Worm (Caenorhabditis elegans) whole organism, L4 larva: ENCODE measurements around the gene T08B6.4.

Experiments
- D1046.2 ChIP-seq: fragments of 200-800 bp; sonication (Bioruptor generic); IDR thresholded peaks from 2 replicates; pipeline ENCODE4 v1.3.6; 2022; ENCODE audit warnings: missing genetic modification characterization, missing compliant biosample characterization
- F44E2.7 ChIP-seq: fragments of 200-800 bp; sonication (Bioruptor generic); IDR thresholded peaks from 2 replicates; pipeline ENCODE4 v2.1.2; 2022; ENCODE audit warnings: missing genetic modification characterization, missing compliant biosample characterization
- F49E8.2 ChIP-seq: sonication (generic microtip); optimal IDR thresholded peaks from 2 replicates; lab custom pipeline; 2016; ENCODE audit warnings: missing compliant biosample characterization, mild to moderate bottlenecking, missing genetic modification characterization, borderline replicate concordance
- R02D3.7 ChIP-seq: fragments of 150-350 bp; sonication (generic microtip); optimal IDR thresholded peaks from 3 replicates; lab custom pipeline; 2014; ENCODE audit warnings: missing biosample characterization, missing genetic modification characterization
- T20F7.1 ChIP-seq: fragments of 200-800 bp; sonication (Bioruptor generic); optimal IDR thresholded peaks from 2 replicates; lab custom pipeline; 2018; ENCODE audit warnings: mild to moderate bottlenecking, missing genetic modification characterization, missing compliant biosample characterization
- T26A8.4 ChIP-seq: fragments of 200-800 bp; sonication (Bioruptor generic); IDR thresholded peaks from 2 replicates; pipeline ENCODE4 v1.3.6; 2022; ENCODE audit warnings: missing genetic modification characterization, missing compliant biosample characterization
- Y105C5A.15 ChIP-seq: fragments of 200-800 bp; sonication (Bioruptor generic); IDR thresholded peaks from 2 replicates; pipeline ENCODE4 v1.3.6; 2022; ENCODE audit warnings: missing genetic modification characterization, missing compliant biosample characterization
- Y48G9A.11 ChIP-seq: fragments of 200-800 bp; sonication (Bioruptor generic); IDR thresholded peaks from 2 replicates; pipeline ENCODE4 v1.3.6; 2022; ENCODE audit warnings: missing genetic modification reagents, missing genetic modification characterization, missing compliant biosample characterization
- Y5F2A.4 ChIP-seq: fragments of 200-800 bp; sonication (Bioruptor generic); optimal IDR thresholded peaks from 2 replicates; lab custom pipeline; 2018; ENCODE audit warnings: mild to moderate bottlenecking, missing genetic modification characterization, missing compliant biosample characterization
- Y75B8A.6 ChIP-seq: fragments of 200-800 bp; sonication (Bioruptor generic); IDR thresholded peaks from 2 replicates; pipeline ENCODE4 v1.3.6; 2022; ENCODE audit warnings: missing genetic modification reagents, missing genetic modification characterization, missing compliant biosample characterization
- ZK546.5 ChIP-seq, 2 experiments: sonication (generic microtip); optimal IDR thresholded peaks; 2 replicates each; lab custom pipeline; 2017; ENCODE audit warnings: missing biosample characterization in 2 of 2, missing genetic modification characterization in 2 of 2
- aha-1 ChIP-seq: fragments of 150-350 bp; peaks from one replicate; lab custom pipeline; 2014; ENCODE audit warnings: missing biosample characterization, missing genetic modification characterization
- aly-2 ChIP-seq: sonication (generic microtip); optimal IDR thresholded peaks from 2 replicates; lab custom pipeline; 2018; ENCODE audit warnings: missing biosample characterization, missing genetic modification characterization
- ceh-82 ChIP-seq: sonication (generic microtip); optimal IDR thresholded peaks from 2 replicates; lab custom pipeline; 2017; ENCODE audit warnings: missing biosample characterization, missing genetic modification characterization
- ces-1 ChIP-seq: fragments of 150-350 bp; sonication (generic microtip); optimal IDR thresholded peaks from 4 replicates; lab custom pipeline; 2014; ENCODE audit warnings: missing biosample characterization, missing genetic modification reagents, missing genetic modification characterization
- cey-2 ChIP-seq: sonication (generic microtip); optimal IDR thresholded peaks from 3 replicates; lab custom pipeline; 2017; ENCODE audit warnings: missing genetic modification characterization, mild to moderate bottlenecking, missing compliant biosample characterization, antibody characterized with exemption, borderline replicate concordance; ENCODE audit not compliant: insufficient read depth
- daf-8 ChIP-seq: fragments of 200-800 bp; sonication (Bioruptor generic); IDR thresholded peaks from 2 replicates; pipeline ENCODE4 v1.3.6; 2022; ENCODE audit warnings: missing genetic modification characterization, missing compliant biosample characterization
- dmd-6 ChIP-seq: fragments of 200-800 bp; sonication (Bioruptor generic); IDR thresholded peaks from 2 replicates; pipeline ENCODE4 v1.3.6; 2022; ENCODE audit warnings: missing genetic modification reagents, missing genetic modification characterization, missing compliant biosample characterization
- dmd-8 ChIP-seq: fragments of 200-800 bp; sonication (Bioruptor generic); IDR thresholded peaks from 2 replicates; pipeline ENCODE4 v1.3.6; 2022; ENCODE audit warnings: missing genetic modification characterization, missing compliant biosample characterization
- duxl-1 ChIP-seq: sonication (generic microtip); optimal IDR thresholded peaks from 2 replicates; lab custom pipeline; 2016; ENCODE audit warnings: mild to moderate bottlenecking, missing genetic modification characterization, moderate library complexity, missing compliant biosample characterization; ENCODE audit not compliant: poor library complexity
- dve-1 ChIP-seq: sonication (generic microtip); optimal IDR thresholded peaks from 2 replicates; lab custom pipeline; 2017; ENCODE audit warnings: antibody characterized with exemption, mild to moderate bottlenecking, missing genetic modification characterization, missing compliant biosample characterization; ENCODE audit not compliant: insufficient read depth
- fkh-10 ChIP-seq: fragments of 150-350 bp; optimal IDR thresholded peaks from 2 replicates; lab custom pipeline; 2014; ENCODE audit warnings: missing biosample characterization, missing genetic modification reagents, missing genetic modification characterization
- hlh-11 ChIP-seq: fragments of 200-800 bp; sonication (Bioruptor generic); optimal IDR thresholded peaks from 2 replicates; lab custom pipeline; 2018; ENCODE audit warnings: mild to moderate bottlenecking, missing genetic modification characterization, missing compliant biosample characterization
- hlh-30 ChIP-seq: sonication (generic microtip); optimal IDR thresholded peaks from 2 replicates; lab custom pipeline; 2017; ENCODE audit warnings: antibody characterized with exemption, mild to moderate bottlenecking, missing genetic modification characterization, missing compliant biosample characterization; ENCODE audit not compliant: insufficient read depth
- lim-7 ChIP-seq: fragments of 200-800 bp; sonication (Bioruptor generic); IDR thresholded peaks from 2 replicates; pipeline ENCODE4 v1.3.6; 2022; ENCODE audit warnings: missing genetic modification characterization, missing compliant biosample characterization
- lin-13 ChIP-seq: fragments of 150-350 bp; optimal IDR thresholded peaks from 2 replicates; lab custom pipeline; 2014; ENCODE audit warnings: missing biosample characterization, missing genetic modification reagents, missing genetic modification characterization
- lin-15B ChIP-seq: fragments of 150-350 bp; sonication (generic microtip); optimal IDR thresholded peaks from 3 replicates; lab custom pipeline; 2014; ENCODE audit warnings: missing biosample characterization, missing genetic modification characterization
- lin-38 ChIP-seq: fragments of 200-800 bp; sonication (Bioruptor generic); IDR thresholded peaks from 2 replicates; pipeline ENCODE4 v1.3.6; 2022; ENCODE audit warnings: missing genetic modification reagents, missing genetic modification characterization, missing compliant biosample characterization
- lin-39 ChIP-seq: fragments of 150-350 bp; optimal IDR thresholded peaks from 2 replicates; lab custom pipeline; 2014; ENCODE audit warnings: missing biosample characterization, missing genetic modification reagents, missing genetic modification characterization
- lsy-2 ChIP-seq, 2 experiments: fragments of 150-350 bp in 1 of 2; sonication (generic microtip) in 1 of 2; optimal IDR thresholded peaks; 2 replicates each; lab custom pipeline; 2014 to 2017; ENCODE audit warnings: missing biosample characterization in 2 of 2, missing genetic modification characterization in 2 of 2
- madf-5 ChIP-seq, 2 experiments: fragments of 200-800 bp; sonication (Bioruptor generic); IDR thresholded peaks; 2 replicates each; pipeline ENCODE4 v1.3.6; 2022; ENCODE audit warnings: missing compliant biosample characterization in 2 of 2, missing genetic modification characterization in 2 of 2
- mxl-2 ChIP-seq: fragments of 200-800 bp; sonication (Bioruptor generic); conservative IDR thresholded peaks from 2 replicates; pipeline ENCODE4 v1.3.6; 2022; ENCODE audit warnings: missing genetic modification reagents, missing genetic modification characterization, missing compliant biosample characterization
- mxl-3 ChIP-seq: fragments of 200-800 bp; sonication (Bioruptor generic); optimal IDR thresholded peaks from 2 replicates; lab custom pipeline; 2018; ENCODE audit warnings: mild to moderate bottlenecking, missing genetic modification characterization, missing compliant biosample characterization
- nhr-111 ChIP-seq: fragments of 200-800 bp; sonication (Bioruptor generic); optimal IDR thresholded peaks from 2 replicates; lab custom pipeline; 2018; ENCODE audit warnings: mild to moderate bottlenecking, missing genetic modification characterization, missing compliant biosample characterization
- nhr-28 ChIP-seq: fragments of 150-350 bp; optimal IDR thresholded peaks from 2 replicates; lab custom pipeline; 2014; ENCODE audit warnings: missing biosample characterization, missing genetic modification characterization
- nhr-42 ChIP-seq: fragments of 200-800 bp; sonication (Bioruptor generic); IDR thresholded peaks from 2 replicates; pipeline ENCODE4 v1.3.6; 2022; ENCODE audit warnings: missing genetic modification characterization, missing compliant biosample characterization
- pha-4 ChIP-seq, 2 experiments: fragments of 150-350 bp in 1 of 2; fragments of 200-800 bp in 1 of 2; sonication (Bioruptor generic) in 1 of 2; IDR thresholded peaks in 1 of 2; optimal IDR thresholded peaks in 1 of 2; 2 replicates each; pipeline versions ENCODE4 v1.3.6 to Lab custom; 2014 to 2022; ENCODE audit warnings: missing genetic modification characterization in 2 of 2, missing genetic modification reagents in 2 of 2, missing biosample characterization in 1 of 2, missing compliant biosample characterization in 1 of 2
- php-3 ChIP-seq: fragments of 200-800 bp; sonication (Bioruptor generic); IDR thresholded peaks from 2 replicates; pipeline ENCODE4 v1.3.6; 2022; ENCODE audit warnings: missing genetic modification reagents, missing genetic modification characterization, missing compliant biosample characterization
- pqm-1 ChIP-seq: sonication (generic microtip); optimal IDR thresholded peaks from 2 replicates; lab custom pipeline; 2017; ENCODE audit warnings: missing biosample characterization, missing genetic modification characterization
- saeg-2 ChIP-seq: fragments of 200-800 bp; sonication (Bioruptor generic); IDR thresholded peaks from 2 replicates; pipeline ENCODE4 v1.3.6; 2022; ENCODE audit warnings: missing genetic modification reagents, missing genetic modification characterization, missing compliant biosample characterization
- sdz-12 ChIP-seq: fragments of 200-800 bp; sonication (Bioruptor generic); optimal IDR thresholded peaks from 2 replicates; lab custom pipeline; 2018; ENCODE audit warnings: mild to moderate bottlenecking, missing genetic modification characterization, missing compliant biosample characterization
- set-16 ChIP-seq: fragments of 200-800 bp; sonication (Bioruptor generic); IDR thresholded peaks from 2 replicates; pipeline ENCODE4 v1.3.6; 2022; ENCODE audit warnings: missing genetic modification reagents, missing genetic modification characterization, missing compliant biosample characterization
- skn-1 ChIP-seq: fragments of 150-350 bp; optimal IDR thresholded peaks from 2 replicates; lab custom pipeline; 2014; ENCODE audit warnings: missing biosample characterization, missing genetic modification characterization
- spr-1 ChIP-seq: sonication (generic microtip); optimal IDR thresholded peaks from 2 replicates; lab custom pipeline; 2016; ENCODE audit warnings: mild to moderate bottlenecking, missing genetic modification characterization, missing compliant biosample characterization
- unc-39 ChIP-seq: sonication (generic microtip); optimal IDR thresholded peaks from 2 replicates; lab custom pipeline; 2017; ENCODE audit warnings: missing biosample characterization, missing genetic modification characterization
- unc-62 ChIP-seq, 3 experiments: fragments of 150-350 bp in 1 of 3; sonication (generic microtip); optimal IDR thresholded peaks in 2 of 3; peaks in 1 of 3; 1 replicate in 1 of 3; 2 replicates in 2 of 3; lab custom pipeline; 2014 to 2017; ENCODE audit warnings: missing biosample characterization in 3 of 3, missing genetic modification characterization in 3 of 3, missing genetic modification reagents in 3 of 3, missing genotype in 1 of 3
- vab-7 ChIP-seq: fragments of 200-800 bp; sonication (Bioruptor generic); IDR thresholded peaks from 2 replicates; pipeline ENCODE4 v1.3.6; 2022; ENCODE audit warnings: missing genetic modification reagents, missing genetic modification characterization, missing compliant biosample characterization
- zip-2 ChIP-seq: fragments of 150-350 bp; optimal IDR thresholded peaks from 2 replicates; lab custom pipeline; 2014; ENCODE audit warnings: missing biosample characterization, missing genetic modification characterization
- ztf-11 ChIP-seq: fragments of 150-350 bp; optimal IDR thresholded peaks from 2 replicates; lab custom pipeline; 2014; ENCODE audit warnings: missing biosample characterization, missing genetic modification characterization
- ztf-7 ChIP-seq: fragments of 150-350 bp; optimal IDR thresholded peaks from 2 replicates; lab custom pipeline; 2014; ENCODE audit warnings: missing biosample characterization, missing genetic modification characterization

Gene T08B6.4

DNA sequence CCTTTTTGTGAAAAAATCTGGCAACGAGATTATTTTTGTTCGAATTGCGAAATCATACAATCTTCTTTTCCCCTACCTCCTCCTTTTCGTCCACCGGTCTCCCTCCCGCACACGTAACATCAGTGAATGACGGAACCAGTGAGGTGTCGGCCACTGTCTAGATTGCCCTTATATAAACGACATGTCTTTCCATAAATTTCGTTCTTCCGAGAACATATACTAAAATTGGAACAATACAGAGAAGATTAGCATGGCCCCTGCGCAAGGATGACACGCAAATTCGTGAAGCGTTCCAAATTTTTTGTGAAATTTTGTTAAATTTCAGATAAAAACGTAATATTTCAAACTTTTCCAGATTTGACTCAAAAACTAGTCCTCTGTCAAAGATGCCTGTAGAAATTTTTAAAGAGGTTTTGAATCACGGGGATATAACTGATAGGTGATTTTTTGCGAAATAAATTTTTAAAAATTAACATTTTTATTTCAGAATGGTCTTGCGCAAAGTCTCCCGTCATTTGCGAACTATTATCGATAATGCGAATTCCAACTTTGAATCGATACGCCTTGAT, 25.3 kb downstream of the T08B6.4 start (continued):
- TF ChIP-seq saeg-2 (GFP tag; lab: Robert Waterston, UW) = no peak; the same call in 1 of the 2 replicates
- no peak for TF ChIP-seq lsy-2 (tag; optimal IDR thresholded peaks at IDR 0.05; lab: Kevin White, UChicago)
- no peak for TF ChIP-seq lin-13 (GFP tag; lab: Kevin White, UChicago)
- TF ChIP-seq ztf-7 (tag; lab: Kevin White, UChicago) = peak; percentile 41
- TF ChIP-seq skn-1 (tag; lab: Kevin White, UChicago) = no peak
- no peak for TF ChIP-seq nhr-111
- TF ChIP-seq ceh-82 (tag; lab: Kevin White, UChicago) = no peak
- TF ChIP-seq aly-2 (tag; lab: Kevin White, UChicago) = no peak
- TF ChIP-seq dve-1 (tag; lab: Kevin White, UChicago) = peak; percentile 42
- peak; percentile 25 for TF ChIP-seq hlh-30 (tag; lab: Kevin White, UChicago)
- no peak for TF ChIP-seq lin-39 (tag; lab: Kevin White, UChicago)
- no peak for TF ChIP-seq dmd-8 (GFP tag; lab: Robert Waterston, UW)
- no peak for TF ChIP-seq Y75B8A.6
- TF ChIP-seq fkh-10 (GFP tag; lab: Kevin White, UChicago) = no peak
- no peak for TF ChIP-seq D1046.2 (GFP tag; lab: Robert Waterston, UW)
- TF ChIP-seq zip-2 (tag; lab: Kevin White, UChicago) = no peak
- TF ChIP-seq unc-39 (tag; lab: Kevin White, UChicago) = no peak
- TF ChIP-seq pqm-1 (tag; lab: Kevin White, UChicago) = no peak
- no peak for TF ChIP-seq vab-7 (GFP tag; lab: Robert Waterston, UW)
- no peak for TF ChIP-seq T26A8.4 (GFP tag; lab: Robert Waterston, UW)
- peak; percentile 74; the same call in 1 of the 2 replicates for TF ChIP-seq Y48G9A.11 (GFP tag; lab: Robert Waterston, UW)
- TF ChIP-seq hlh-11 = no peak
- no peak for TF ChIP-seq duxl-1
- peak; percentile 57 for TF ChIP-seq spr-1 (tag; lab: Kevin White, UChicago)
- no peak for TF ChIP-seq Y5F2A.4 (GFP tag; lab: Kevin White, UChicago)
- no peak for TF ChIP-seq R02D3.7 (tag; lab: Kevin White, UChicago)
- TF ChIP-seq mxl-2 (GFP tag; lab: Robert Waterston, UW) = no peak; the same call in 1 of the 2 replicates
- TF ChIP-seq lin-38 = no peak; the same call in 1 of the 2 replicates
- no peak for TF ChIP-seq daf-8
- TF ChIP-seq T20F7.1 = no peak
- peak; percentile 79 for TF ChIP-seq F49E8.2
- peak; percentile 37 to 50; a peak in 1 of 4 replicates for TF ChIP-seq madf-5 (GFP tag; IDR thresholded peaks at IDR 0.05; lab: Robert Waterston, UW)
- TF ChIP-seq nhr-28 (tag; lab: Kevin White, UChicago) = no peak
- TF ChIP-seq dmd-6 = no peak; the same call in 1 of the 2 replicates
- no peak for TF ChIP-seq mxl-3 (GFP tag; lab: Kevin White, UChicago)
- no peak for TF ChIP-seq unc-62 (GFP tag; optimal IDR thresholded peaks at IDR 0.05 in 1 of 2; lab: Kevin White, UChicago)
- no peak for TF ChIP-seq unc-62 (tag; optimal IDR thresholded peaks at IDR 0.05; lab: Kevin White, UChicago)
- no peak for TF ChIP-seq set-16 (GFP tag; lab: Robert Waterston, UW)
- TF ChIP-seq php-3 = no peak; the same call in 1 of the 2 replicates
- no peak for TF ChIP-seq ZK546.5 (tag; optimal IDR thresholded peaks at IDR 0.05; lab: Kevin White, UChicago)
- TF ChIP-seq sdz-12 (GFP tag; lab: Kevin White, UChicago) = no peak
- peak; percentile 61 for TF ChIP-seq aha-1 (tag; lab: Kevin White, UChicago)
- TF ChIP-seq lim-7 (GFP tag; lab: Robert Waterston, UW) = no peak
- no peak for TF ChIP-seq lin-15B
- TF ChIP-seq ztf-11 (tag; lab: Kevin White, UChicago) = no peak
- no peak for TF ChIP-seq Y105C5A.15 (GFP tag; lab: Robert Waterston, UW)
- peak; percentile 51; the same call in 1 of the 2 replicates for TF ChIP-seq pha-4 (GFP tag; IDR thresholded peaks at IDR 0.05; lab: Robert Waterston, UW)
- no peak for TF ChIP-seq pha-4 (tag; optimal IDR thresholded peaks at IDR 0.05; lab: Kevin White, UChicago)
- no peak for TF ChIP-seq nhr-42 (GFP tag; lab: Robert Waterston, UW)
- no peak for TF ChIP-seq ces-1 (GFP tag; lab: Kevin White, UChicago)
- TF ChIP-seq cey-2 (tag; lab: Kevin White, UChicago) = no peak
- TF ChIP-seq F44E2.7 = no peak
